Worm (Caenorhabditis elegans) whole organism, L4 larva: ENCODE results near the gene cyp-13B1.

Experiments used
- T20F7.1 ChIP-seq: fragments of 200-800 bp; sonication (Bioruptor generic); optimal IDR thresholded peaks from 2 replicates; lab custom pipeline; 2018; ENCODE audit warnings: mild to moderate bottlenecking, missing genetic modification characterization, missing compliant biosample characterization
- Y105C5A.15 ChIP-seq: fragments of 200-800 bp; sonication (Bioruptor generic); IDR thresholded peaks from 2 replicates; pipeline ENCODE4 v1.3.6; 2022; ENCODE audit warnings: missing genetic modification characterization, missing compliant biosample characterization
- Y75B8A.6 ChIP-seq: fragments of 200-800 bp; sonication (Bioruptor generic); IDR thresholded peaks from 2 replicates; pipeline ENCODE4 v1.3.6; 2022; ENCODE audit warnings: missing genetic modification reagents, missing genetic modification characterization, missing compliant biosample characterization
- attf-4 ChIP-seq: sonication (generic microtip); optimal IDR thresholded peaks from 3 replicates; lab custom pipeline; 2017; ENCODE audit warnings: missing biosample characterization, missing genetic modification characterization
- cey-2 ChIP-seq: sonication (generic microtip); optimal IDR thresholded peaks from 3 replicates; lab custom pipeline; 2017; ENCODE audit warnings: missing genetic modification characterization, mild to moderate bottlenecking, missing compliant biosample characterization, antibody characterized with exemption, borderline replicate concordance; ENCODE audit not compliant: insufficient read depth
- daf-16 ChIP-seq, 3 experiments: sonication (generic microtip); optimal IDR thresholded peaks; 2 replicates each; lab custom pipeline; 2016 to 2017; ENCODE audit warnings: missing genetic modification characterization in 3 of 3, missing genetic modification reagents in 3 of 3, mild to moderate bottlenecking in 2 of 3, missing compliant biosample characterization in 2 of 3, missing biosample characterization in 1 of 3, moderate library complexity in 1 of 3
- dmd-6 ChIP-seq: fragments of 200-800 bp; sonication (Bioruptor generic); IDR thresholded peaks from 2 replicates; pipeline ENCODE4 v1.3.6; 2022; ENCODE audit warnings: missing genetic modification reagents, missing genetic modification characterization, missing compliant biosample characterization
- dpl-1 ChIP-seq: fragments of 150-350 bp; optimal IDR thresholded peaks from 2 replicates; lab custom pipeline; 2014; ENCODE audit warnings: missing biosample characterization, missing genetic modification reagents, missing genetic modification characterization
- dve-1 ChIP-seq: sonication (generic microtip); optimal IDR thresholded peaks from 2 replicates; lab custom pipeline; 2017; ENCODE audit warnings: antibody characterized with exemption, mild to moderate bottlenecking, missing genetic modification characterization, missing compliant biosample characterization; ENCODE audit not compliant: insufficient read depth
- egl-43 ChIP-seq: fragments of 200-800 bp; sonication (Bioruptor generic); IDR thresholded peaks from 2 replicates; pipeline ENCODE4 v1.3.6; 2022; ENCODE audit warnings: missing genetic modification reagents, missing genetic modification characterization, missing compliant biosample characterization
- fkh-10 ChIP-seq: fragments of 150-350 bp; optimal IDR thresholded peaks from 2 replicates; lab custom pipeline; 2014; ENCODE audit warnings: missing biosample characterization, missing genetic modification reagents, missing genetic modification characterization
- hlh-11 ChIP-seq: fragments of 200-800 bp; sonication (Bioruptor generic); optimal IDR thresholded peaks from 2 replicates; lab custom pipeline; 2018; ENCODE audit warnings: mild to moderate bottlenecking, missing genetic modification characterization, missing compliant biosample characterization
- hlh-30 ChIP-seq: sonication (generic microtip); optimal IDR thresholded peaks from 2 replicates; lab custom pipeline; 2017; ENCODE audit warnings: antibody characterized with exemption, mild to moderate bottlenecking, missing genetic modification characterization, missing compliant biosample characterization; ENCODE audit not compliant: insufficient read depth
- hmg-1.1 ChIP-seq: fragments of 200-800 bp; sonication (Bioruptor generic); IDR thresholded peaks from 2 replicates; pipeline ENCODE4 v1.3.6; 2022; ENCODE audit warnings: missing genetic modification reagents, missing genetic modification characterization, missing compliant biosample characterization
- jun-1 ChIP-seq: fragments of 150-350 bp; optimal IDR thresholded peaks from 2 replicates; lab custom pipeline; 2014; ENCODE audit warnings: missing biosample characterization, missing genetic modification reagents, missing genetic modification characterization
- lin-13 ChIP-seq: fragments of 150-350 bp; optimal IDR thresholded peaks from 2 replicates; lab custom pipeline; 2014; ENCODE audit warnings: missing biosample characterization, missing genetic modification reagents, missing genetic modification characterization
- mdl-1 ChIP-seq, 2 experiments: fragments of 150-350 bp in 1 of 2; sonication (generic microtip) in 1 of 2; optimal IDR thresholded peaks; 2 replicates each; lab custom pipeline; 2014 to 2017; ENCODE audit warnings: missing biosample characterization in 2 of 2, missing genetic modification characterization in 2 of 2
- mep-1 ChIP-seq: fragments of 150-350 bp; sonication (generic microtip); optimal IDR thresholded peaks from 3 replicates; lab custom pipeline; 2014; ENCODE audit warnings: missing biosample characterization, missing genetic modification characterization
- mes-2 ChIP-seq: sonication (generic microtip); optimal IDR thresholded peaks from 2 replicates; lab custom pipeline; 2016; ENCODE audit warnings: missing genotype, mild to moderate bottlenecking, missing genetic modification characterization, missing compliant biosample characterization; ENCODE audit not compliant: poor library complexity, severe bottlenecking
- mxl-3 ChIP-seq: fragments of 200-800 bp; sonication (Bioruptor generic); optimal IDR thresholded peaks from 2 replicates; lab custom pipeline; 2018; ENCODE audit warnings: mild to moderate bottlenecking, missing genetic modification characterization, missing compliant biosample characterization
- nhr-102 ChIP-seq: sonication (generic microtip); optimal IDR thresholded peaks from 2 replicates; lab custom pipeline; 2016; ENCODE audit warnings: mild to moderate bottlenecking, missing genetic modification characterization, moderate library complexity, missing compliant biosample characterization
- nhr-11 ChIP-seq: fragments of 150-350 bp; optimal IDR thresholded peaks from 2 replicates; lab custom pipeline; 2014; ENCODE audit warnings: missing biosample characterization, missing genetic modification characterization
- nhr-28 ChIP-seq: fragments of 150-350 bp; optimal IDR thresholded peaks from 2 replicates; lab custom pipeline; 2014; ENCODE audit warnings: missing biosample characterization, missing genetic modification characterization
- nhr-77 ChIP-seq: fragments of 150-350 bp; optimal IDR thresholded peaks from 2 replicates; lab custom pipeline; 2014; ENCODE audit warnings: missing biosample characterization, missing genetic modification characterization
- pha-4 ChIP-seq, 2 experiments: fragments of 150-350 bp in 1 of 2; fragments of 200-800 bp in 1 of 2; sonication (Bioruptor generic) in 1 of 2; IDR thresholded peaks in 1 of 2; optimal IDR thresholded peaks in 1 of 2; 2 replicates each; pipeline versions ENCODE4 v1.3.6 to Lab custom; 2014 to 2022; ENCODE audit warnings: missing genetic modification characterization in 2 of 2, missing genetic modification reagents in 2 of 2, missing biosample characterization in 1 of 2, missing compliant biosample characterization in 1 of 2
- php-3 ChIP-seq: fragments of 200-800 bp; sonication (Bioruptor generic); IDR thresholded peaks from 2 replicates; pipeline ENCODE4 v1.3.6; 2022; ENCODE audit warnings: missing genetic modification reagents, missing genetic modification characterization, missing compliant biosample characterization
- rbr-2 ChIP-seq: sonication (generic microtip); optimal IDR thresholded peaks from 2 replicates; lab custom pipeline; 2016; ENCODE audit warnings: missing genotype, missing genetic modification characterization, missing compliant biosample characterization
- sdz-12 ChIP-seq: fragments of 200-800 bp; sonication (Bioruptor generic); optimal IDR thresholded peaks from 2 replicates; lab custom pipeline; 2018; ENCODE audit warnings: mild to moderate bottlenecking, missing genetic modification characterization, missing compliant biosample characterization
- skn-1 ChIP-seq: fragments of 150-350 bp; optimal IDR thresholded peaks from 2 replicates; lab custom pipeline; 2014; ENCODE audit warnings: missing biosample characterization, missing genetic modification characterization
- tra-1 ChIP-seq: fragments of 200-800 bp; sonication (Bioruptor generic); IDR thresholded peaks from 2 replicates; pipeline ENCODE4 v1.3.6; 2022; ENCODE audit warnings: missing genetic modification reagents, missing genetic modification characterization, missing compliant biosample characterization
- unc-62 ChIP-seq, 3 experiments: fragments of 150-350 bp in 1 of 3; sonication (generic microtip); optimal IDR thresholded peaks in 2 of 3; peaks in 1 of 3; 1 replicate in 1 of 3; 2 replicates in 2 of 3; lab custom pipeline; 2014 to 2017; ENCODE audit warnings: missing biosample characterization in 3 of 3, missing genetic modification characterization in 3 of 3, missing genetic modification reagents in 3 of 3, missing genotype in 1 of 3
- zag-1 ChIP-seq: fragments of 150-350 bp; optimal IDR thresholded peaks from 2 replicates; lab custom pipeline; 2014; ENCODE audit warnings: missing biosample characterization, missing genetic modification characterization
- zfp-3 ChIP-seq: fragments of 200-800 bp; sonication (Bioruptor generic); conservative IDR thresholded peaks from 2 replicates; pipeline ENCODE4 v1.3.6; 2022; ENCODE audit warnings: missing genetic modification reagents, missing genetic modification characterization, missing compliant biosample characterization
- zip-2 ChIP-seq: fragments of 150-350 bp; optimal IDR thresholded peaks from 2 replicates; lab custom pipeline; 2014; ENCODE audit warnings: missing biosample characterization, missing genetic modification characterization
- ztf-11 ChIP-seq: fragments of 150-350 bp; optimal IDR thresholded peaks from 2 replicates; lab custom pipeline; 2014; ENCODE audit warnings: missing biosample characterization, missing genetic modification characterization
- ztf-7 ChIP-seq: fragments of 150-350 bp; optimal IDR thresholded peaks from 2 replicates; lab custom pipeline; 2014; ENCODE audit warnings: missing biosample characterization, missing genetic modification characterization

Gene cyp-13B1

DNA sequence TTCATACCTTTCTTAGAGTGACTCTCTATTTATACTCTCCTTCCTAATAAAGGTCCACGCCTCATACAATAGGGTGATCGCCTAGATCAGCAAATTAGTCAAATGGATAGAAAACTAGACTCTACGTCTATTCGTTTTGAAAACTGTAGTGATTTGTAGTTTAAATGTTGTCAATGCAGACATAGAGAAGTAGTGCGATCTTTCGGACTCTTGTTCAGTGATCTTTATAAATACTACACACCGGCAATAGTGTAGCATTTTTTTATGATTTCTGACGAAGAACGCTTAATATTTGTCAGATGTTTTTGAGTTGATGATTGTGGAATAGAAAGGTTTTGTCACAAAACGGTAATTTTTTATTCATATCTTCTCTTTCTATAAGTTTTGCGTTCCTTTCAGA lies 1.9 kb upstream of the cyp-13B1 start:
- no peak for TF ChIP-seq zag-1 (tag; lab: Kevin White, UChicago)
- TF ChIP-seq nhr-77 (tag; lab: Kevin White, UChicago), result no peak
- no peak for TF ChIP-seq ztf-11 (tag; lab: Kevin White, UChicago)
- TF ChIP-seq mxl-3 (GFP tag; lab: Kevin White, UChicago), result no peak
- no peak for TF ChIP-seq nhr-11 (tag; lab: Kevin White, UChicago)
- TF ChIP-seq dve-1 (tag; lab: Kevin White, UChicago), result peak; percentile 5
- TF ChIP-seq lin-13 (GFP tag; lab: Kevin White, UChicago), result no peak
- peak; percentile 67 for TF ChIP-seq nhr-28 (tag; lab: Kevin White, UChicago)
- TF ChIP-seq Y105C5A.15 (GFP tag; lab: Robert Waterston, UW), result no peak
- TF ChIP-seq hlh-30, result no peak
- no peak for TF ChIP-seq nhr-102 (tag; lab: Kevin White, UChicago)

DNA sequence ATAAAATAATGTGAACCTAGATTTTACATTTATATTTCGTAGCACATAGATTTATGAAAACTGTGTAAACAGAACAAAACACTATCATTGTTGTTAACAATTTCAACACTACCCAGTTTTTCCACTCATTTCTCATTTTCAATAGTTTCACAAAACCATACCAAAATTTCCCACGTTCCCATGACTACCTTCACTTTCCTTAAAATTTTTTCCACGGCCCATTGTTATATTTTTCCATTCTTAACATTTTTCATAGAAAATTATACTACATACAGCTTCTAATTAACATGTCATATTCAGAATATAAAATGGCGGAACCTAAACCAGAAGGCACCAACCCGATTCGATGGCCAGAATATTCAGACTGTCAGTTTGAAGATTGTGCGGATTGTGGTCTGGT lies 7.7 kb downstream of the cyp-13B1 start, which contains the start of gene F02C12.1:
F02C12.1 (plus strand) TSS at position 301 of the 400 bp plus-strand sequence.
- TF ChIP-seq attf-4 (no peak), sdz-12 (no peak), php-3 (GFP tag; lab: Robert Waterston, UW) (no peak), mdl-1 (tag; optimal IDR thresholded peaks at IDR 0.05; lab: Kevin White, UChicago) (no peak)

DNA sequence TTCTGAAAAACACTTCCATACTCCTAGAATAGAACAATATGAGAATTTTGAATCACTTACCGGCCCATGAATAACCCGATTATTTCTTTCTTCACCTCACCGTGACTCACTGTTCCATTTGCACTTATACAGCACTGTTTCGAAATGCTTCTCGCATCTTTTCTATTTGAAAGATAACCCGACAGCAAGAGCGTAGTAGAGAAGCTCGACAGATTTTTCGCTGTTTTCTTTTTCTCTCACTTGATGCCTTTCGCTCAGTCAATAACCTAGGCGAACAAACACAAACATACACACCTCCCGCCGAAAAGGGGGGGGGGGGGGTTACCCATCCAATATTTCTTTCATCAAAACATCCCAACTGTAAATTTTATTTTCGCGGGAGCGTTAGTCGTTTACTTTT lies 8.1 kb downstream of the cyp-13B1 start:
- TF ChIP-seq pha-4 (GFP tag; IDR thresholded peaks at IDR 0.05; lab: Robert Waterston, UW) (no peak), pha-4 (tag; optimal IDR thresholded peaks at IDR 0.05; lab: Kevin White, UChicago) (peak; percentile 64), dmd-6 (peak; percentile 55; the same call in 1 of the 2 replicates), nhr-77 (tag; lab: Kevin White, UChicago) (peak; percentile 44), mxl-3 (GFP tag; lab: Kevin White, UChicago) (peak; percentile 21), fkh-10 (GFP tag; lab: Kevin White, UChicago) (no peak), mdl-1 (tag; optimal IDR thresholded peaks at IDR 0.05; lab: Kevin White, UChicago) (peak in 1 of 2 experiments; percentile 0), zfp-3 (no peak), jun-1 (tag; lab: Kevin White, UChicago) (peak; percentile 8), ztf-7 (tag; lab: Kevin White, UChicago) (peak; percentile 24), mep-1 (tag; lab: Kevin White, UChicago) (peak; percentile 37), mes-2 (tag; lab: Kevin White, UChicago) (peak; percentile 36), tra-1 (GFP tag; lab: Robert Waterston, UW) (no peak), nhr-28 (tag; lab: Kevin White, UChicago) (peak; percentile 41), hlh-11 (peak; percentile 52), hmg-1.1 (GFP tag; lab: Robert Waterston, UW) (0 out of 2 replicates have a peak, but pooled peaks have one; percentile 25), daf-16 (GFP tag; optimal IDR thresholded peaks at IDR 0.05; lab: Kevin White, UChicago) (peak in 1 of 2 experiments; percentile 26), daf-16 (tag; optimal IDR thresholded peaks at IDR 0.05; lab: Kevin White, UChicago) (peak; percentile 89), dve-1 (tag; lab: Kevin White, UChicago) (peak; percentile 69), lin-13 (GFP tag; lab: Kevin White, UChicago) (no peak)

DNA sequence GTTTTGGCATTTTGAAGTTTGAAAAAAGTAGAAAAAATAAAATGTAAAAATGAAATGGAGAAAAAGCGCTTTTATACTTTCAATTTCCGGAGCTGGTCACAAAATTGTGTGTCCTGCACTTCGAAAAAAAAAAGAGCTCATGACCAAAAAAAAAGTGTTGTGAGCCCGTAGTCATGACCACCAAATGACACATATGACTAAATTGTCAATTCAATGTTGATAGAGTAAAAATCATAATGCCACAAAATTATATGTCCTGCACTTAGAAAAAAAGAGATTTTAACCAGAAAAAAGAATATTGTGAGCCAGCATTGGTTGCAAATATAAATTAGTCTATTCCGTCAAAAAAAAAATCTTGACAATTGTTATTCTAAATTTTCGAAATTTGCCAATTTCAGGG lies 10.2 kb downstream of the cyp-13B1 start, which contains the start of gene F02C12.2:
F02C12.2 (minus strand) TSS at position 101 of the 400 bp plus-strand sequence.
- TF ChIP-seq egl-43 (GFP tag; lab: Robert Waterston, UW) (no peak), dve-1 (tag; lab: Kevin White, UChicago) (no peak), unc-62 (GFP tag; optimal IDR thresholded peaks at IDR 0.05 in 1 of 2; lab: Kevin White, UChicago) (peak in 1 of 2 experiments; percentile 3), unc-62 (tag; optimal IDR thresholded peaks at IDR 0.05; lab: Kevin White, UChicago) (no peak)

DNA sequence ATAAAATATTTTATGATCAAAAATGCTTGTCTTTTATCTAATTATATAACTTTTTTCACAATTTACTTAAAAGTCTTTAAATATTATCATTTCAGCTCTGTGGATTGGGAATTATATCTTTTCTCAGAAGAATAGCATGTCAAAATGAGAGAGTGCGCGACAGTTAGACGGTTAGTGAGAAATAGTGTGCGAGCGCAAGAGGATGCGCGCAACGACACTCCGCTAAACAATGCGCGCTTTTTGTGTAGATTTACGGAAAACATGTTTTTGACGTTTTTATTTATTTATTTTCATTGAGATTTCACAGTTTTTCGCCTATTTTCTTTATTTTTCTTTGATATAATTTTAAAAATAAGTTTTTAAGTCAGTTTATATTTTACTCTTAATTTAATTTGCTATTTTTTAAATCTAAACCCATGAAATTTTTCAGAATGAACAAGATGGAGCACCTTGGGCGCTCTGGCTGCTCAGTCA lies 12.9 kb downstream of the cyp-13B1 start, which contains the start of gene F02C12.3:
F02C12.3 (plus strand) TSS at position 424 of the 474 bp plus-strand sequence.
- TF ChIP-seq zip-2 (tag; lab: Kevin White, UChicago) (peak; percentile 63), hlh-30 (peak; percentile 74), skn-1 (no peak), dmd-6 (peak; percentile 63), cey-2 (no peak), nhr-11 (tag; lab: Kevin White, UChicago) (peak; percentile 20), hlh-11 (peak; percentile 73), pha-4 (GFP tag; IDR thresholded peaks at IDR 0.05; lab: Robert Waterston, UW) (peak; percentile 56; the same call in 1 of the 2 replicates), pha-4 (tag; optimal IDR thresholded peaks at IDR 0.05; lab: Kevin White, UChicago) (no peak), dpl-1 (GFP tag; lab: Kevin White, UChicago) (peak; percentile 68), nhr-77 (tag; lab: Kevin White, UChicago) (no peak), attf-4 (no peak), Y75B8A.6 (GFP tag; lab: Robert Waterston, UW) (no peak), dve-1 (tag; lab: Kevin White, UChicago) (peak; percentile 77), nhr-102 (tag; lab: Kevin White, UChicago) (peak; percentile 75), mep-1 (tag; lab: Kevin White, UChicago) (peak; percentile 61), T20F7.1 (peak; percentile 100), nhr-28 (tag; lab: Kevin White, UChicago) (peak; percentile 55), daf-16 (GFP tag; optimal IDR thresholded peaks at IDR 0.05; lab: Kevin White, UChicago) (peak in 1 of 2 experiments; percentile 70), daf-16 (tag; optimal IDR thresholded peaks at IDR 0.05; lab: Kevin White, UChicago) (peak; percentile 74), rbr-2 (peak; percentile 57)
